Fruit fly (Drosophila melanogaster) whole organism, embryonic: Measurements from ENCODE around the gene Rcd-1r.

Experiments
- Aef1 ChIP-seq: fragments of 200-800 bp; sonication (Bioruptor generic); IDR thresholded peaks from 3 replicates; pipeline ENCODE4 v1.3.6; 2022; ENCODE audit warnings: missing biosample characterization, missing genetic modification characterization
- CG10321 ChIP-seq: fragments of 200-800 bp; sonication (Bioruptor generic); IDR thresholded peaks from 2 replicates; pipeline ENCODE4 v1.3.6; 2022; ENCODE audit warnings: missing biosample characterization, missing genetic modification characterization
- CG11695 ChIP-seq: fragments of 200-800 bp; sonication (Bioruptor generic); IDR thresholded peaks from 3 replicates; pipeline ENCODE4 v1.3.6; 2022; ENCODE audit warnings: missing biosample characterization, missing genetic modification characterization
- CG11696 ChIP-seq: fragments of 200-800 bp; sonication (Bioruptor generic); IDR thresholded peaks from 2 replicates; pipeline ENCODE4 v1.3.6; 2022; ENCODE audit warnings: missing biosample characterization, missing genetic modification characterization
- CG12769 ChIP-seq: fragments of 200-800 bp; sonication (Bioruptor generic); optimal IDR thresholded peaks from 2 replicates; lab custom pipeline; 2019; ENCODE audit warnings: missing biosample characterization, mild to moderate bottlenecking, missing genetic modification characterization, moderate library complexity
- CG14710 ChIP-seq: fragments of 200-800 bp; sonication (Bioruptor generic); optimal IDR thresholded peaks from 3 replicates; lab custom pipeline; 2019; ENCODE audit warnings: missing biosample characterization, mild to moderate bottlenecking, missing genetic modification characterization, moderate library complexity
- CG14965 ChIP-seq: fragments of 200-800 bp; sonication (Bioruptor generic); optimal IDR thresholded peaks from 2 replicates; lab custom pipeline; 2016; ENCODE audit warnings: missing biosample characterization, missing genetic modification characterization, borderline replicate concordance
- CG1529 ChIP-seq: fragments of 200-800 bp; sonication (Bioruptor generic); optimal IDR thresholded peaks from 3 replicates; lab custom pipeline; 2018; ENCODE audit warnings: missing biosample characterization, missing genetic modification characterization
- CG15479 ChIP-seq: fragments of 200-800 bp; sonication (Bioruptor generic); optimal IDR thresholded peaks from 3 replicates; lab custom pipeline; 2019; ENCODE audit warnings: missing biosample characterization, mild to moderate bottlenecking, missing genetic modification characterization, moderate library complexity
- CG17829 ChIP-seq: fragments of 200-800 bp; optimal IDR thresholded peaks from 2 replicates; lab custom pipeline; 2019; ENCODE audit warnings: missing biosample characterization, mild to moderate bottlenecking, missing genetic modification characterization, moderate library complexity
- CG2202 ChIP-seq: fragments of 200-800 bp; sonication (Bioruptor generic); optimal IDR thresholded peaks from 2 replicates; lab custom pipeline; 2018; ENCODE audit warnings: missing biosample characterization, mild to moderate bottlenecking, missing genetic modification characterization
- CG30431 ChIP-seq: fragments of 200-800 bp; sonication (Bioruptor generic); optimal IDR thresholded peaks from 2 replicates; lab custom pipeline; 2017; ENCODE audit warnings: missing biosample characterization, missing genetic modification characterization
- CG3163 ChIP-seq: fragments of 200-800 bp; sonication (Bioruptor generic); optimal IDR thresholded peaks from 3 replicates; lab custom pipeline; 2016; ENCODE audit warnings: missing biosample characterization, missing genetic modification characterization
- CG34422 ChIP-seq: fragments of 200-800 bp; sonication (Bioruptor generic); IDR thresholded peaks from 3 replicates; pipeline ENCODE4 v1.3.6; 2022; ENCODE audit warnings: missing biosample characterization, missing genetic modification characterization
- CG4282 ChIP-seq: fragments of 200-800 bp; sonication (Bioruptor generic); optimal IDR thresholded peaks from 2 replicates; lab custom pipeline; 2016; ENCODE audit warnings: missing biosample characterization, missing genetic modification characterization
- CG4404 ChIP-seq: fragments of 200-800 bp; sonication (Bioruptor generic); IDR thresholded peaks from 2 replicates; pipeline ENCODE4 v1.3.6; 2022; ENCODE audit warnings: missing biosample characterization, missing genetic modification characterization
- CG4424 ChIP-seq: fragments of 200-800 bp; sonication (Bioruptor generic); optimal IDR thresholded peaks from 3 replicates; lab custom pipeline; 2016; ENCODE audit warnings: missing biosample characterization, missing genetic modification characterization
- CG6689 ChIP-seq: fragments of 200-800 bp; sonication (Bioruptor generic); IDR thresholded peaks from 2 replicates; pipeline ENCODE4 v1.3.6; 2022; ENCODE audit warnings: missing biosample characterization, missing genetic modification characterization
- CG7839 ChIP-seq: fragments of 200-800 bp; sonication (Bioruptor generic); optimal IDR thresholded peaks from 3 replicates; lab custom pipeline; 2018; ENCODE audit warnings: missing biosample characterization, mild to moderate bottlenecking, missing genetic modification characterization, moderate library complexity
- CG7987 ChIP-seq: fragments of 200-800 bp; sonication (Bioruptor generic); optimal IDR thresholded peaks from 2 replicates; lab custom pipeline; 2018; ENCODE audit warnings: missing biosample characterization, mild to moderate bottlenecking, missing genetic modification characterization, moderate library complexity
- CG8290 ChIP-seq, 3 experiments: fragments of 200-800 bp; sonication (Bioruptor generic); optimal IDR thresholded peaks; 2 replicates each; lab custom pipeline; 2016 to 2019; ENCODE audit warnings: missing biosample characterization in 3 of 3, missing genetic modification characterization in 3 of 3, mild to moderate bottlenecking in 2 of 3, moderate library complexity in 1 of 3
- CG8765 ChIP-seq: fragments of 200-800 bp; sonication (Bioruptor generic); IDR thresholded peaks from 2 replicates; pipeline ENCODE4 v1.3.6; 2022; ENCODE audit warnings: missing biosample characterization, missing genetic modification characterization
- CTCF ChIP-seq: fragments of 200-800 bp; sonication (Bioruptor generic); optimal IDR thresholded peaks from 2 replicates; lab custom pipeline; 2017; ENCODE audit warnings: missing biosample characterization, mild to moderate bottlenecking, missing genetic modification characterization, moderate library complexity
- CkIIα-i1 ChIP-seq: fragments of 200-800 bp; sonication (Bioruptor generic); IDR thresholded peaks from 2 replicates; pipeline ENCODE4 v1.3.6; 2022; ENCODE audit warnings: missing biosample characterization, missing genetic modification characterization
- Dip3 ChIP-seq: fragments of 200-800 bp; sonication (Bioruptor generic); optimal IDR thresholded peaks from 3 replicates; lab custom pipeline; 2016; ENCODE audit warnings: missing biosample characterization, missing genetic modification characterization
- Doc2 ChIP-seq: fragments of 200-800 bp; sonication (Bioruptor generic); IDR thresholded peaks from 2 replicates; pipeline ENCODE4 v1.3.6; 2022; ENCODE audit warnings: missing biosample characterization, missing genetic modification characterization
- Dref ChIP-seq: fragments of 200-800 bp; sonication (Bioruptor generic); IDR thresholded peaks from 2 replicates; pipeline ENCODE4 v1.3.6; 2022; ENCODE audit warnings: missing biosample characterization, missing genetic modification characterization
- HLH54F ChIP-seq: fragments of 200-800 bp; sonication (Bioruptor generic); optimal IDR thresholded peaks from 3 replicates; lab custom pipeline; 2016; ENCODE audit warnings: missing biosample characterization, missing genetic modification characterization
- Hmr ChIP-seq: fragments of 200-800 bp; sonication (Bioruptor generic); optimal IDR thresholded peaks from 3 replicates; lab custom pipeline; 2017; ENCODE audit warnings: mild to moderate bottlenecking, missing biosample characterization, missing genetic modification reagents, missing genetic modification characterization
- Sox100B ChIP-seq: fragments of 200-800 bp; sonication (Bioruptor generic); optimal IDR thresholded peaks from 3 replicates; lab custom pipeline; 2018; ENCODE audit warnings: missing biosample characterization, mild to moderate bottlenecking, missing genetic modification characterization
- btn ChIP-seq: fragments of 200-800 bp; sonication (Bioruptor generic); optimal IDR thresholded peaks from 2 replicates; lab custom pipeline; 2016; ENCODE audit warnings: missing biosample characterization, missing genetic modification characterization
- cad ChIP-seq: fragments of >200 bp; optimal IDR thresholded peaks from 2 replicates; lab custom pipeline; 2017; ENCODE audit warnings: missing biosample characterization, missing genetic modification characterization
- crc ChIP-seq: fragments of 200-800 bp; sonication (Bioruptor generic); optimal IDR thresholded peaks from 2 replicates; lab custom pipeline; 2016; ENCODE audit warnings: missing biosample characterization, missing genetic modification characterization
- crp ChIP-seq, 2 experiments: fragments of 200-800 bp; sonication (Bioruptor generic); optimal IDR thresholded peaks; 2 replicates in 1 of 2; 3 replicates in 1 of 2; lab custom pipeline; 2017; ENCODE audit warnings: missing biosample characterization in 2 of 2, missing genetic modification characterization in 2 of 2, mild to moderate bottlenecking in 1 of 2, moderate library complexity in 1 of 2
- dati ChIP-seq: fragments of 200-800 bp; sonication (Bioruptor generic); IDR thresholded peaks from 2 replicates; pipeline ENCODE4 v1.3.6; 2022; ENCODE audit warnings: missing biosample characterization, missing genetic modification characterization
- dmrt99B ChIP-seq: fragments of 200-800 bp; sonication (Bioruptor generic); optimal IDR thresholded peaks from 2 replicates; lab custom pipeline; 2018; ENCODE audit warnings: missing biosample characterization, mild to moderate bottlenecking, missing genetic modification characterization, moderate library complexity
- eve ChIP-seq, 2 experiments: fragments of >200 bp; optimal IDR thresholded peaks; 2 replicates each; lab custom pipeline; 2017; ENCODE audit warnings: missing biosample characterization in 2 of 2, missing genetic modification characterization in 2 of 2
- eyg ChIP-seq: fragments of 200-800 bp; sonication (Bioruptor generic); optimal IDR thresholded peaks from 3 replicates; lab custom pipeline; 2016; ENCODE audit warnings: missing biosample characterization, missing genetic modification characterization
- gcm2 ChIP-seq: fragments of 200-800 bp; sonication (Bioruptor generic); optimal IDR thresholded peaks from 2 replicates; lab custom pipeline; 2016; ENCODE audit warnings: missing biosample characterization, missing genetic modification characterization
- gt ChIP-seq: fragments of 200-800 bp; sonication (Bioruptor generic); IDR thresholded peaks from 2 replicates; pipeline ENCODE4 v1.3.6; 2022; ENCODE audit warnings: missing biosample characterization, missing genetic modification characterization
- inv ChIP-seq: fragments of 200-800 bp; sonication (Bioruptor generic); IDR thresholded peaks from 2 replicates; pipeline ENCODE4 v1.3.6; 2022; ENCODE audit warnings: missing biosample characterization, missing genetic modification characterization; ENCODE audit not compliant: partially characterized antibody
- lbe ChIP-seq: fragments of 200-800 bp; sonication (Bioruptor generic); optimal IDR thresholded peaks from 2 replicates; lab custom pipeline; 2016; ENCODE audit warnings: missing biosample characterization, mild to moderate bottlenecking, missing genetic modification characterization
- onecut ChIP-seq: fragments of 200-800 bp; sonication (Bioruptor generic); IDR thresholded peaks from 2 replicates; pipeline ENCODE4 v1.3.6; 2022; ENCODE audit warnings: missing biosample characterization, missing genetic modification characterization
- run ChIP-seq: fragments of 200-800 bp; sonication (Bioruptor generic); optimal IDR thresholded peaks from 3 replicates; lab custom pipeline; 2018; ENCODE audit warnings: missing biosample characterization, mild to moderate bottlenecking, missing genetic modification characterization
- sc ChIP-seq, 3 experiments: fragments of >200 bp in 2 of 3; fragments of 200-800 bp in 1 of 3; sonication (Bioruptor generic) in 1 of 3; optimal IDR thresholded peaks; 2 replicates in 2 of 3; 3 replicates in 1 of 3; lab custom pipeline; 2017; ENCODE audit warnings: mild to moderate bottlenecking in 1 of 3, missing biosample characterization in 1 of 3, missing genetic modification characterization in 1 of 3, missing genetic modification reagents in 1 of 3
- schlank ChIP-seq: fragments of 200-800 bp; sonication (Bioruptor generic); optimal IDR thresholded peaks from 2 replicates; lab custom pipeline; 2018; ENCODE audit warnings: missing biosample characterization, mild to moderate bottlenecking, missing genetic modification characterization
- seq ChIP-seq: fragments of 200-800 bp; sonication (Bioruptor generic); IDR thresholded peaks from 2 replicates; pipeline ENCODE4 v1.3.6; 2022; ENCODE audit warnings: missing biosample characterization, missing genetic modification characterization
- tna ChIP-seq: fragments of 200-800 bp; sonication (Bioruptor generic); IDR thresholded peaks from 2 replicates; pipeline ENCODE4 v1.3.6; 2022; ENCODE audit warnings: missing biosample characterization, missing genetic modification characterization; ENCODE audit not compliant: partially characterized antibody
- vfl ChIP-seq: fragments of 200-800 bp; sonication (Bioruptor generic); optimal IDR thresholded peaks from 2 replicates; lab custom pipeline; 2016; ENCODE audit warnings: missing biosample characterization, missing genetic modification characterization
- wor ChIP-seq: fragments of 200-800 bp; sonication (Bioruptor generic); IDR thresholded peaks from 2 replicates; pipeline ENCODE4 v1.3.6; 2022; ENCODE audit warnings: missing biosample characterization, missing genetic modification characterization

Gene Rcd-1r

DNA sequence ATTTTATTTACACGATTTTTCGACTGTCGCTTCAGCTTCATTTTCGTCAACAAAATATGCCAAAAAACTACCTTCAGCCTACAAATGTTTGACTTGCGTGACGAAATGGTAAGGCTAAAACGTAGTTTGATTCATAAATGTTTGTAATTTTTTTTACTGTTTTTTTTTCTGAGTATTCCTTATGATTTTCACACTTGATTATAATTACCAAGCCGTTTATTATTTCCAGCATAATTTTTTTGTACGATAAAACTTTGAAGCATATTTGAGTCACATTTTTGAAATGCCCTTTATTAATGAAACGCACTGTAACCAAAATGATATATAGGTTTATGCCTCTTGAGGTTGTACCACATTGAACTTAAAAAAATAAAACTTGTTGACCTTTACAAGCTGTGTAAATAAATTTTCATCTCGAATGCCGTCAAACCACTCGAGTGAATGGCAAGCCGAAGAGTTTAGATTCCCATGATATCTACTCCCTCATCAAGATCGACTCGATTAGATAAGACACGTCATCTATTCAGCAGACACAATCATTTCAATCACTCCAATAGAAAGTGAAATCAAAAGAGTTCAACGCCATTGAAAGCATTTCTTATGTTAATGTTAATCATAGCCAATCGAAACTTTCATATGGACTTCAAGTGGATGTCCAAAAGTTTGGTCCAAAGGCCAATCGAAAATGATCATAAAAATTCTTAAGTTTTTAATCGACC is 31.1 kb downstream of the Rcd-1r start (continued):
- TF ChIP-seq CG10321 (GFP tag; lab: Robert Waterston, UW) (no peak), CG7839 (tag; lab: Kevin White, UChicago) (peak; percentile 71), btn (GFP tag; lab: Kevin White, UChicago) (no peak), CG15479 (GFP tag; lab: Kevin White, UChicago) (no peak), Dref (GFP tag; lab: Robert Waterston, UW) (no peak), CG7987 (no peak), CkIIα-i1 (GFP tag; lab: Robert Waterston, UW) (no peak), CG8290 (GFP tag; optimal IDR thresholded peaks at IDR 0.05; lab: Kevin White, UChicago) (no peak), CG8290 (tag; optimal IDR thresholded peaks at IDR 0.05; lab: Kevin White, UChicago) (no peak), dmrt99B (peak; percentile 75), CG6689 (GFP tag; lab: Robert Waterston, UW) (no peak; the same call in 1 of the 2 replicates), CG11695 (GFP tag; lab: Robert Waterston, UW) (peak; percentile 94), CG3163 (GFP tag; lab: Kevin White, UChicago) (no peak), CG14965 (no peak), inv (GFP tag; lab: Robert Waterston, UW) (no peak), CG4404 (no peak), wor (no peak), CG8765 (no peak), CG11696 (GFP tag; lab: Robert Waterston, UW) (peak; percentile 53), sc (optimal IDR thresholded peaks at IDR 0.05; lab: Kevin White, UChicago) (no peak), sc (GFP tag; optimal IDR thresholded peaks at IDR 0.05; lab: Kevin White, UChicago) (no peak), eyg (GFP tag; lab: Kevin White, UChicago) (no peak), Aef1 (GFP tag; lab: Robert Waterston, UW) (no peak; the same call in 2 of the 3 replicates), tna (GFP tag; lab: Robert Waterston, UW) (no peak), gcm2 (GFP tag; lab: Kevin White, UChicago) (no peak), lbe (GFP tag; lab: Kevin White, UChicago) (no peak), cad (GFP tag; lab: Kevin White, UChicago) (no peak), CG1529 (GFP tag; lab: Kevin White, UChicago) (no peak), eve (GFP tag; optimal IDR thresholded peaks at IDR 0.05; lab: Kevin White, UChicago) (peak in 1 of 2 experiments; percentile 57), CG4282 (GFP tag; lab: Kevin White, UChicago) (no peak), schlank (tag; lab: Kevin White, UChicago) (no peak), crp (GFP tag; optimal IDR thresholded peaks at IDR 0.05; lab: Kevin White, UChicago) (no peak), vfl (GFP tag; lab: Kevin White, UChicago) (no peak), CG34422 (no peak), CG12769 (tag; lab: Kevin White, UChicago) (no peak), Sox100B (peak; percentile 53), CG4424 (GFP tag; lab: Kevin White, UChicago) (peak; percentile 36), Hmr (GFP tag; lab: Kevin White, UChicago) (peak; percentile 49), CTCF (no peak), CG30431 (GFP tag; lab: Kevin White, UChicago) (no peak), Dip3 (GFP tag; lab: Kevin White, UChicago) (no peak), dati (GFP tag; lab: Robert Waterston, UW) (no peak), HLH54F (peak; percentile 12), CG2202 (tag; lab: Kevin White, UChicago) (no peak), gt (GFP tag; lab: Robert Waterston, UW) (no peak), crc (GFP tag; lab: Kevin White, UChicago) (no peak), onecut (GFP tag; lab: Robert Waterston, UW) (no peak), seq (GFP tag; lab: Robert Waterston, UW) (peak; percentile 32; the same call in 1 of the 2 replicates), Doc2 (GFP tag; lab: Robert Waterston, UW) (no peak), run (tag; lab: Kevin White, UChicago) (peak; percentile 59), CG14710 (tag; lab: Kevin White, UChicago) (peak; percentile 7), CG17829 (tag; lab: Kevin White, UChicago) (no peak)
